Worm (Caenorhabditis elegans) whole organism, L2 larva: Measurements from ENCODE around the gene bus-19.
"Not testable (repeated sequence)": the region's sequence is repeated elsewhere in the genome, so short reads cannot be mapped to it uniquely, and the experiment has no call there.

ENCODE experiments used
- F13H6.1 ChIP-seq: sonication (generic microtip); optimal IDR thresholded peaks from 2 replicates; lab custom pipeline; 2016; ENCODE audit warnings: missing genetic modification characterization, missing compliant biosample characterization
- R02D3.7 ChIP-seq: fragments of 150-350 bp; optimal IDR thresholded peaks from 2 replicates; lab custom pipeline; 2014; ENCODE audit warnings: missing biosample characterization, missing genetic modification characterization
- Y55F3AM.14 ChIP-seq: fragments of 200-800 bp; sonication (Bioruptor generic); optimal IDR thresholded peaks from 2 replicates; lab custom pipeline; 2018; ENCODE audit warnings: mild to moderate bottlenecking, missing genetic modification characterization, missing compliant biosample characterization
- ZK546.5 ChIP-seq: sonication (generic microtip); optimal IDR thresholded peaks from 2 replicates; lab custom pipeline; 2017; ENCODE audit warnings: missing biosample characterization, missing genetic modification characterization
- alr-1 ChIP-seq: fragments of 150-350 bp; optimal IDR thresholded peaks from 2 replicates; lab custom pipeline; 2014; ENCODE audit warnings: missing biosample characterization, missing genetic modification characterization
- aly-2 ChIP-seq: fragments of 150-350 bp; optimal IDR thresholded peaks from 2 replicates; lab custom pipeline; 2014; ENCODE audit warnings: missing biosample characterization, missing genetic modification characterization
- blmp-1 ChIP-seq: sonication (generic microtip); optimal IDR thresholded peaks from 2 replicates; lab custom pipeline; 2017; ENCODE audit warnings: missing genetic modification characterization, mild to moderate bottlenecking, missing compliant biosample characterization, antibody characterized with exemption, moderate library complexity; ENCODE audit not compliant: insufficient read depth
- ceh-16 ChIP-seq: fragments of 150-350 bp; optimal IDR thresholded peaks from 2 replicates; lab custom pipeline; 2014; ENCODE audit warnings: missing biosample characterization, missing genetic modification characterization
- ceh-82 ChIP-seq: fragments of 150-350 bp; optimal IDR thresholded peaks from 2 replicates; lab custom pipeline; 2014; ENCODE audit warnings: missing biosample characterization, missing genetic modification characterization
- crh-2 ChIP-seq: sonication (generic microtip); optimal IDR thresholded peaks from 2 replicates; lab custom pipeline; 2017; ENCODE audit warnings: missing biosample characterization, missing genetic modification characterization
- dmd-4 ChIP-seq: sonication (generic microtip); optimal IDR thresholded peaks from 2 replicates; lab custom pipeline; 2017; ENCODE audit warnings: missing biosample characterization, missing genetic modification characterization
- egl-27 ChIP-seq: sonication (generic microtip); optimal IDR thresholded peaks from 3 replicates; lab custom pipeline; 2017; ENCODE audit warnings: missing biosample characterization, missing genetic modification reagents, missing genetic modification characterization
- elt-1 ChIP-seq: fragments of 150-350 bp; optimal IDR thresholded peaks from 2 replicates; lab custom pipeline; 2014; ENCODE audit warnings: missing biosample characterization, missing genetic modification characterization
- elt-3 ChIP-seq: sonication (generic microtip); optimal IDR thresholded peaks from 2 replicates; lab custom pipeline; 2017; ENCODE audit warnings: missing biosample characterization, missing genetic modification characterization
- fos-1 ChIP-seq: fragments of 150-350 bp; optimal IDR thresholded peaks from 2 replicates; lab custom pipeline; 2014; ENCODE audit warnings: missing biosample characterization, missing genetic modification characterization
- gmeb-1 ChIP-seq: fragments of 150-350 bp; optimal IDR thresholded peaks from 2 replicates; lab custom pipeline; 2014; ENCODE audit warnings: missing biosample characterization, missing genetic modification characterization
- lin-11 ChIP-seq: fragments of 150-350 bp; sonication (generic microtip); optimal IDR thresholded peaks from 2 replicates; lab custom pipeline; 2014; ENCODE audit warnings: missing biosample characterization, missing genetic modification characterization, inconsistent platforms, mixed read lengths
- lin-13 ChIP-seq: fragments of 150-350 bp; optimal IDR thresholded peaks from 2 replicates; lab custom pipeline; 2014; ENCODE audit warnings: missing biosample characterization, missing genetic modification reagents, missing genetic modification characterization
- lin-39 ChIP-seq: fragments of 150-350 bp; optimal IDR thresholded peaks from 2 replicates; lab custom pipeline; 2014; ENCODE audit warnings: missing biosample characterization, missing genetic modification reagents, missing genetic modification characterization
- lsy-2 ChIP-seq, 2 experiments: fragments of 150-350 bp in 1 of 2; sonication (generic microtip) in 1 of 2; optimal IDR thresholded peaks; 2 replicates each; lab custom pipeline; 2014 to 2017; ENCODE audit warnings: missing biosample characterization in 2 of 2, missing genetic modification characterization in 2 of 2
- mbf-1 ChIP-seq: sonication (generic microtip); optimal IDR thresholded peaks from 2 replicates; lab custom pipeline; 2017; ENCODE audit warnings: missing biosample characterization, missing genetic modification characterization
- mdl-1 ChIP-seq, 2 experiments: fragments of 150-350 bp in 1 of 2; sonication (generic microtip) in 1 of 2; optimal IDR thresholded peaks; 2 replicates each; lab custom pipeline; 2017; ENCODE audit warnings: missing biosample characterization in 2 of 2, missing genetic modification characterization in 2 of 2
- nhr-10 ChIP-seq: sonication (generic microtip); optimal IDR thresholded peaks from 2 replicates; lab custom pipeline; 2017; ENCODE audit warnings: missing biosample characterization, missing genetic modification characterization
- nhr-12 ChIP-seq: fragments of 150-350 bp; optimal IDR thresholded peaks from 2 replicates; lab custom pipeline; 2014; ENCODE audit warnings: missing biosample characterization, missing genetic modification characterization
- nhr-129 ChIP-seq: fragments of 150-350 bp; optimal IDR thresholded peaks from 2 replicates; lab custom pipeline; 2014; ENCODE audit warnings: missing biosample characterization, missing genetic modification characterization
- nhr-23 ChIP-seq: fragments of 150-350 bp; optimal IDR thresholded peaks from 2 replicates; lab custom pipeline; 2014; ENCODE audit warnings: missing biosample characterization, missing genetic modification reagents, missing genetic modification characterization
- nhr-237 ChIP-seq: fragments of 150-350 bp; optimal IDR thresholded peaks from 2 replicates; lab custom pipeline; 2014; ENCODE audit warnings: missing biosample characterization, missing genetic modification characterization
- nhr-25 ChIP-seq: fragments of 150-350 bp; sonication (generic microtip); optimal IDR thresholded peaks from 3 replicates; lab custom pipeline; 2014; ENCODE audit warnings: missing biosample characterization, missing genetic modification characterization
- nhr-6 ChIP-seq: fragments of 150-350 bp; optimal IDR thresholded peaks from 2 replicates; lab custom pipeline; 2014; ENCODE audit warnings: missing biosample characterization, missing genetic modification characterization
- nhr-77 ChIP-seq: fragments of 150-350 bp; optimal IDR thresholded peaks from 2 replicates; lab custom pipeline; 2014; ENCODE audit warnings: missing biosample characterization, missing genetic modification characterization
- peb-1 ChIP-seq: fragments of 150-350 bp; optimal IDR thresholded peaks from 2 replicates; lab custom pipeline; 2014; ENCODE audit warnings: missing biosample characterization, missing genetic modification characterization
- sem-4 ChIP-seq: fragments of 150-350 bp; optimal IDR thresholded peaks from 2 replicates; lab custom pipeline; 2014; ENCODE audit warnings: missing biosample characterization, missing genetic modification reagents, missing genetic modification characterization
- skn-1 ChIP-seq: sonication (generic microtip); optimal IDR thresholded peaks from 2 replicates; lab custom pipeline; 2017; ENCODE audit warnings: missing biosample characterization, missing genetic modification characterization
- sma-3 ChIP-seq: sonication (generic microtip); optimal IDR thresholded peaks from 2 replicates; lab custom pipeline; 2016; ENCODE audit warnings: missing genetic modification reagents, missing genetic modification characterization, missing compliant biosample characterization
- sma-9 ChIP-seq, 2 experiments: fragments of 150-350 bp in 1 of 2; sonication (generic microtip) in 1 of 2; optimal IDR thresholded peaks; 2 replicates each; lab custom pipeline; 2014 to 2016; ENCODE audit warnings: missing genetic modification characterization in 2 of 2, mild to moderate bottlenecking in 1 of 2, missing biosample characterization in 1 of 2, missing compliant biosample characterization in 1 of 2, missing genetic modification reagents in 1 of 2, moderate library complexity in 1 of 2
- snpc-4 ChIP-seq: fragments of 150-350 bp; optimal IDR thresholded peaks from 2 replicates; lab custom pipeline; 2014; ENCODE audit warnings: missing biosample characterization, missing genetic modification characterization
- unc-39 ChIP-seq: fragments of 150-350 bp; optimal IDR thresholded peaks from 2 replicates; lab custom pipeline; 2014; ENCODE audit warnings: missing biosample characterization, missing genetic modification characterization
- unc-55 ChIP-seq: fragments of 150-350 bp; sonication (generic microtip); optimal IDR thresholded peaks from 3 replicates; lab custom pipeline; 2014; ENCODE audit warnings: missing biosample characterization, missing genetic modification reagents, missing genetic modification characterization
- unc-62 ChIP-seq: fragments of 150-350 bp; optimal IDR thresholded peaks from 2 replicates; lab custom pipeline; 2014; ENCODE audit warnings: missing biosample characterization, missing genetic modification reagents, missing genetic modification characterization
- zag-1 ChIP-seq: fragments of 150-350 bp; optimal IDR thresholded peaks from 2 replicates; lab custom pipeline; 2014; ENCODE audit warnings: missing biosample characterization, missing genetic modification characterization
- ztf-11 ChIP-seq: sonication (generic microtip); optimal IDR thresholded peaks from 2 replicates; lab custom pipeline; 2017; ENCODE audit warnings: missing biosample characterization, missing genetic modification characterization
- ztf-4 ChIP-seq: fragments of 150-350 bp; optimal IDR thresholded peaks from 2 replicates; lab custom pipeline; 2014; ENCODE audit warnings: missing biosample characterization, missing genetic modification characterization

Gene bus-19

ce11 chrV:12852355-12852754 is 19.5 kb upstream of the bus-19 start:
- no peak for TF ChIP-seq sma-9 (GFP tag; optimal IDR thresholded peaks at IDR 0.05; lab: Kevin White, UChicago)
- TF ChIP-seq sma-9 (tag; optimal IDR thresholded peaks at IDR 0.05; lab: Kevin White, UChicago), result no peak
- TF ChIP-seq ztf-4 (tag; lab: Kevin White, UChicago), result no peak
- TF ChIP-seq ZK546.5, result no peak
- no peak for TF ChIP-seq R02D3.7 (tag; lab: Kevin White, UChicago)
- peak; percentile 8 for TF ChIP-seq fos-1 (tag; lab: Kevin White, UChicago)
- no peak for TF ChIP-seq mdl-1 (tag; optimal IDR thresholded peaks at IDR 0.05; lab: Kevin White, UChicago)
- TF ChIP-seq, all 48 proteins: peak for 1

ce11 chrV:12854766-12855165 is 17.1 kb upstream of the bus-19 start, which contains the start of gene C44H9.7:
C44H9.7 (minus strand) TSS chrV:12854866.
- no peak for TF ChIP-seq skn-1 (tag; lab: Kevin White, UChicago)

- TF ChIP-seq nhr-25, result no peak
- TF ChIP-seq sma-9 (GFP tag; optimal IDR thresholded peaks at IDR 0.05; lab: Kevin White, UChicago), result no peak
- TF ChIP-seq sma-9 (tag; optimal IDR thresholded peaks at IDR 0.05; lab: Kevin White, UChicago), result no peak
- TF ChIP-seq nhr-10 (tag; lab: Kevin White, UChicago), result no peak
- TF ChIP-seq unc-55, result no peak
Measured at ce11 chrV:12859144-12859543, 12.7 kb upstream of the bus-19 start, which contains the start of gene anp-1. anp-1 (plus strand) TSS chrV:12859444.

ce11 chrV:12865615-12866014 is 6.2 kb upstream of the bus-19 start, which contains the start of gene T07F10.5:
T07F10.5 (plus strand) TSS chrV:12865915.
- not testable (repeated sequence) for TF ChIP-seq lin-39, nhr-23, dmd-4 (tag; lab: Kevin White, UChicago)
- TF ChIP-seq, all 48 proteins: peak for 0; not testable (repeated sequence) for 48

ce11 chrV:12867997-12868396 is 3.9 kb upstream of the bus-19 start, which contains the start of gene nspg-1:
nspg-1 (minus strand) TSS chrV:12868097.
- TF ChIP-seq nhr-12 (tag; lab: Kevin White, UChicago), result no peak
- no peak for TF ChIP-seq elt-1
- TF ChIP-seq ZK546.5, result no peak
- no peak for TF ChIP-seq nhr-237 (tag; lab: Kevin White, UChicago)
- TF ChIP-seq blmp-1, result no peak
- no peak for TF ChIP-seq egl-27
- no peak for TF ChIP-seq R02D3.7 (tag; lab: Kevin White, UChicago)
- TF ChIP-seq lin-13 (GFP tag; lab: Kevin White, UChicago), result no peak
- TF ChIP-seq ceh-82, result no peak
- no peak for TF ChIP-seq unc-55
- no peak for TF ChIP-seq zag-1
- no peak for TF ChIP-seq sma-9 (GFP tag; optimal IDR thresholded peaks at IDR 0.05; lab: Kevin White, UChicago)
- TF ChIP-seq sma-9 (tag; optimal IDR thresholded peaks at IDR 0.05; lab: Kevin White, UChicago), result no peak
- TF ChIP-seq alr-1 (tag; lab: Kevin White, UChicago), result no peak
- TF ChIP-seq nhr-6 (tag; lab: Kevin White, UChicago), result no peak
- no peak for TF ChIP-seq F13H6.1 (tag; lab: Kevin White, UChicago)
- TF ChIP-seq ztf-11, result no peak

- TF ChIP-seq ZK546.5 (no peak), alr-1 (tag; lab: Kevin White, UChicago) (no peak), nhr-237 (tag; lab: Kevin White, UChicago) (no peak), unc-62 (GFP tag; lab: Kevin White, UChicago) (no peak), gmeb-1 (peak; percentile 99), Y55F3AM.14 (GFP tag; lab: Kevin White, UChicago) (peak; percentile 17), fos-1 (tag; lab: Kevin White, UChicago) (peak; percentile 57), lin-13 (GFP tag; lab: Kevin White, UChicago) (peak; percentile 89), elt-3 (tag; lab: Kevin White, UChicago) (no peak), nhr-129 (peak; percentile 59), ceh-16 (tag; lab: Kevin White, UChicago) (peak; percentile 50), unc-55 (peak; percentile 95), snpc-4 (tag; lab: Kevin White, UChicago) (peak; percentile 76), peb-1 (tag; lab: Kevin White, UChicago) (no peak), zag-1 (no peak), unc-39 (tag; lab: Kevin White, UChicago) (no peak), sma-3 (GFP tag; lab: Kevin White, UChicago) (peak; percentile 95), nhr-6 (tag; lab: Kevin White, UChicago) (no peak), nhr-12 (tag; lab: Kevin White, UChicago) (no peak), F13H6.1 (tag; lab: Kevin White, UChicago) (peak; percentile 88), mbf-1 (tag; lab: Kevin White, UChicago) (no peak), lsy-2 (tag; optimal IDR thresholded peaks at IDR 0.05; lab: Kevin White, UChicago) (peak; percentile 71 to 91), aly-2 (tag; lab: Kevin White, UChicago) (no peak), crh-2 (peak; percentile 83), nhr-10 (tag; lab: Kevin White, UChicago) (peak; percentile 2), egl-27 (peak; percentile 59), sem-4 (tag; lab: Kevin White, UChicago) (peak; percentile 35), nhr-77 (no peak), lin-11 (tag; lab: Kevin White, UChicago) (peak; percentile 76)
Measured at ce11 chrV:12869948-12870347, 1.9 kb upstream of the bus-19 start, which contains the start of gene T07F10.3. T07F10.3 (minus strand) TSS chrV:12870045.
